1 fruit fly cellular context compared by ENCODE assay signal in the genomic region with DNA sequence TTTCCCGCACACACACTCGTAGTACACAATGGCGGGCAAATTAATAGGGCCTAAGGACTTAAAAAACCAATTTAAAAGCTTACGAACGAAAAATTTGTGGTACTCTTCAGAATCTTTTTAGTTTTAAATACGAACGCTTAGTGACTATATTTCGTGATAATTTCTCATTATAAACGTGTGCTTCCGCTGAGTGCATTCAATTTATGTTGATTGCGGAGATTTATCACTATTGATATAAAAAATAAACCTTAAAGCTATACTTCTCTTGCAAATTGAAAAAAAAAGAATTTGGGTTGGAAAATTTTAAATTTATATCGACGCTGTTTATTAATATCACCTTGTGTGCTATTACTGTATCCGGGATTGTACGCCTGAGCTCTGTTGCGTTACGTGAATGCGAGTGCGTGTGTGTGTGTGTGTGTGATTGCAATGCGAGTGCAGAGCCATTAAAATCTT.
A peak's percentile ranks its signal among the peaks of the same experiment; 100 is the strongest.
TF ChIP-seq lines count a peak whose summit lies in the region.

No protein-coding gene starts in this region.

TF ChIP-seq in whole organism, embryonic, 481 proteins besides CTCF, POLR2A, EP300 and RAD21 (continued from another document):
- TF ChIP-seq bab2 (GFP tag; optimal IDR thresholded peaks at IDR 0.05; lab: Kevin White, UChicago), result peak; percentile 52
- peak; percentile 84 for TF ChIP-seq CG7556 (GFP tag; optimal IDR thresholded peaks at IDR 0.05; lab: Kevin White, UChicago)
- no peak for TF ChIP-seq Bgb (GFP tag; IDR thresholded peaks at IDR 0.05; lab: Robert Waterston, UW; ENCODE audit: partially characterized antibody)
- TF ChIP-seq CG10979 (tag; optimal IDR thresholded peaks at IDR 0.05; lab: Kevin White, UChicago), result peak; percentile 84
